Fruit fly (Drosophila melanogaster) whole organism, pupa: ENCODE measurements around the gene ind.

ENCODE experiments used
- CG32121 ChIP-seq: fragments of 200-800 bp; sonication (Bioruptor generic); IDR thresholded peaks from 2 replicates; pipeline ENCODE4 v1.3.6; 2022; ENCODE audit warnings: missing biosample characterization, missing genetic modification characterization
- CG8159 ChIP-seq: fragments of 200-800 bp; sonication (Bioruptor generic); optimal IDR thresholded peaks from 3 replicates; lab custom pipeline; 2018; ENCODE audit warnings: missing biosample characterization, mild to moderate bottlenecking, missing genetic modification characterization, moderate library complexity

- no peak for TF ChIP-seq CG8159 (tag; lab: Kevin White, UChicago)
- TF ChIP-seq CG32121 (GFP tag; lab: Robert Waterston, UW) = no peak
Observed at dm6 chr3L:15048091-15048490, 4.4 kb upstream of the ind start.
